Worm (Caenorhabditis elegans) whole organism, L1 larva: ENCODE data around the gene ins-34.

Experiments used
- Y116A8C.19 ChIP-seq: sonication (generic microtip); optimal IDR thresholded peaks from 2 replicates; lab custom pipeline; 2016; ENCODE audit warnings: missing compliant biosample characterization, missing genetic modification characterization, borderline replicate concordance
- aly-2 ChIP-seq: fragments of 150-350 bp; optimal IDR thresholded peaks from 2 replicates; lab custom pipeline; 2014; ENCODE audit warnings: missing biosample characterization, missing genetic modification characterization
- ceh-90 ChIP-seq: sonication (generic microtip); optimal IDR thresholded peaks from 2 replicates; lab custom pipeline; 2016; ENCODE audit warnings: missing genetic modification characterization, missing compliant biosample characterization
- fkh-10 ChIP-seq: sonication (generic microtip); optimal IDR thresholded peaks from 2 replicates; lab custom pipeline; 2017; ENCODE audit warnings: missing biosample characterization, missing genetic modification reagents, missing genetic modification characterization
- jun-1 ChIP-seq: fragments of 150-350 bp; optimal IDR thresholded peaks from 2 replicates; lab custom pipeline; 2014; ENCODE audit warnings: missing biosample characterization, missing genetic modification reagents, missing genetic modification characterization
- lin-39 ChIP-seq: fragments of 150-350 bp; optimal IDR thresholded peaks from 2 replicates; lab custom pipeline; 2014; ENCODE audit warnings: missing biosample characterization, missing genetic modification reagents, missing genetic modification characterization
- nhr-77 ChIP-seq: fragments of 150-350 bp; optimal IDR thresholded peaks from 2 replicates; lab custom pipeline; 2014; ENCODE audit warnings: missing biosample characterization, missing genetic modification characterization
- nhr-85 ChIP-seq: sonication (generic microtip); peaks from one replicate; lab custom pipeline; 2016; ENCODE audit warnings: missing genetic modification characterization, inconsistent platforms, missing compliant biosample characterization
- sptf-1 ChIP-seq: fragments of 150-350 bp; optimal IDR thresholded peaks from 2 replicates; lab custom pipeline; 2014; ENCODE audit warnings: missing biosample characterization, missing genetic modification characterization
- unc-62 ChIP-seq: fragments of 150-350 bp; optimal IDR thresholded peaks from 2 replicates; lab custom pipeline; 2014; ENCODE audit warnings: missing biosample characterization, missing genetic modification reagents, missing genetic modification characterization
- zag-1 ChIP-seq: fragments of 150-350 bp; optimal IDR thresholded peaks from 2 replicates; lab custom pipeline; 2014; ENCODE audit warnings: missing biosample characterization, missing genetic modification characterization
- ztf-11 ChIP-seq, 2 experiments: sonication (generic microtip); optimal IDR thresholded peaks; 2 replicates each; lab custom pipeline; 2016 to 2017; ENCODE audit warnings: missing genetic modification characterization in 2 of 2, missing biosample characterization in 1 of 2, missing compliant biosample characterization in 1 of 2

ce11 chrIV:14089749-14090148 lies 16.6 kb upstream of the ins-34 start:
- TF ChIP-seq aly-2 (no peak), zag-1 (no peak), ceh-90 (tag; lab: Kevin White, UChicago) (no peak), lin-39 (tag; lab: Kevin White, UChicago) (no peak), jun-1 (tag; lab: Kevin White, UChicago) (no peak), unc-62 (GFP tag; lab: Kevin White, UChicago) (no peak), nhr-85 (no peak), nhr-77 (tag; lab: Kevin White, UChicago) (no peak), ztf-11 (tag; optimal IDR thresholded peaks at IDR 0.05; lab: Kevin White, UChicago) (no peak), sptf-1 (tag; lab: Kevin White, UChicago) (no peak), Y116A8C.19 (tag; lab: Kevin White, UChicago) (no peak), fkh-10 (GFP tag; lab: Kevin White, UChicago) (no peak)
